Worm (Caenorhabditis elegans): ENCODE measurements around the gene D1053.2.

DNA sequence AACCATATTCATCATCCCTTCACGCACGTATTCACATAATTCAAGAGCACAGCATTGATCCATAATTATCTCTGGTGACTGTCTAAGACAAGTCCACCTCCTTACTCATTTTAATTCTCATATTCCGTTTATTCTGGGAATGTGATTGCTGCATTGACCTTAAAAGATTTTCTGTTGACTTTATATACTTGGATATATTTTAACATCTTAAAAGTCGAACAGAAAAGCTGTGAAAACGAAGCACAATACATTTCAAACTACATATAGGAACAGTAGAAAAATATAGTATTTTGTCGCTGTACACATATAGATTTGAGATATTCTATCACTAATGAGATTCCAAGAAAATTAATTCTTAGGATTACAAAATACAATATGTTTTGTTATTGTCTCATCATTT is 24.3 kb downstream of the D1053.2 start:
- no peak for TF ChIP-seq nhr-11 (tag; optimal IDR thresholded peaks at IDR 0.05)
- TF ChIP-seq C38D4.7 (GFP tag; optimal IDR thresholded peaks at IDR 0.05): no peak
- no peak for TF ChIP-seq madf-2 (tag; optimal IDR thresholded peaks at IDR 0.05)
- no peak for TF ChIP-seq syd-9 (tag; optimal IDR thresholded peaks at IDR 0.05)
- no peak for TF ChIP-seq ahr-1 (tag; optimal IDR thresholded peaks at IDR 0.05)
- no peak for TF ChIP-seq dve-1 (tag; optimal IDR thresholded peaks at IDR 0.05)
- no peak for TF ChIP-seq ceh-14 (tag; optimal IDR thresholded peaks at IDR 0.05)
- no peak for TF ChIP-seq elt-2 (tag; optimal IDR thresholded peaks at IDR 0.05)
- no peak for TF ChIP-seq che-1 (tag; optimal IDR thresholded peaks at IDR 0.05)
- TF ChIP-seq T23F11.4 (GFP tag; optimal IDR thresholded peaks at IDR 0.05): no peak
- no peak for TF ChIP-seq ceh-31 (tag; optimal IDR thresholded peaks at IDR 0.05)
- TF ChIP-seq fax-1 (tag; optimal IDR thresholded peaks at IDR 0.05): no peak
